Worm (Caenorhabditis elegans): ENCODE measurements around the gene C31H2.14.

ce11 chrX:5193402-5193801, 45.4 kb downstream of the C31H2.14 start:
- no peak for TF ChIP-seq egl-27 (tag; optimal IDR thresholded peaks at IDR 0.05)
- TF ChIP-seq nhr-12 (tag; optimal IDR thresholded peaks at IDR 0.05), result no peak
- TF ChIP-seq nhr-71 (tag; optimal IDR thresholded peaks at IDR 0.05), result no peak
- TF ChIP-seq mdl-1 (tag; optimal IDR thresholded peaks at IDR 0.05), result no peak
- no peak for TF ChIP-seq ztf-4 (tag; optimal IDR thresholded peaks at IDR 0.05)
- TF ChIP-seq lir-3 (tag; optimal IDR thresholded peaks at IDR 0.05; ENCODE audit: poor library complexity), result no peak
- TF ChIP-seq pqm-1 (tag; optimal IDR thresholded peaks at IDR 0.05), result no peak
- TF ChIP-seq tlp-1 (tag; optimal IDR thresholded peaks at IDR 0.05), result no peak
- no peak for TF ChIP-seq ama-1 (optimal IDR thresholded peaks at IDR 0.05)
- no peak for TF ChIP-seq unc-98 (GFP tag; IDR thresholded peaks at IDR 0.05)
- no peak for TF ChIP-seq F16B12.6 (tag; optimal IDR thresholded peaks at IDR 0.05)
- no peak for TF ChIP-seq unc-30 (tag; optimal IDR thresholded peaks at IDR 0.05)
